Fruit fly (Drosophila melanogaster) whole organism, embryonic: ENCODE data around the gene CG13081.

Experiments used
- Adf1 ChIP-seq: fragments of 200-800 bp; sonication (Bioruptor generic); IDR thresholded peaks from 2 replicates; pipeline ENCODE4 v1.3.6; 2022; ENCODE audit warnings: missing biosample characterization, missing genetic modification characterization
- Antp ChIP-seq: fragments of 200-800 bp; sonication (Bioruptor generic); optimal IDR thresholded peaks from 3 replicates; lab custom pipeline; 2016; ENCODE audit warnings: missing biosample characterization, missing genetic modification characterization
- CG11696 ChIP-seq: fragments of 200-800 bp; sonication (Bioruptor generic); IDR thresholded peaks from 2 replicates; pipeline ENCODE4 v1.3.6; 2022; ENCODE audit warnings: missing biosample characterization, missing genetic modification characterization
- CG14050 ChIP-seq: fragments of 200-800 bp; sonication (Bioruptor generic); IDR thresholded peaks from 3 replicates; pipeline ENCODE4 v1.3.6; 2022; ENCODE audit warnings: missing biosample characterization, missing genetic modification characterization
- CG14441 ChIP-seq: fragments of 200-800 bp; sonication (Bioruptor generic); IDR thresholded peaks from 2 replicates; pipeline ENCODE4 v1.3.6; 2022; ENCODE audit warnings: missing biosample characterization, missing genetic modification characterization
- CG15011 ChIP-seq: fragments of 200-800 bp; sonication (Bioruptor generic); optimal IDR thresholded peaks from 3 replicates; lab custom pipeline; 2018; ENCODE audit warnings: missing biosample characterization, mild to moderate bottlenecking, missing genetic modification characterization
- CG16813 ChIP-seq: fragments of 200-800 bp; sonication (Bioruptor generic); IDR thresholded peaks from 3 replicates; pipeline ENCODE4 v1.3.6; 2022; ENCODE audit warnings: missing biosample characterization, missing genetic modification characterization; ENCODE audit not compliant: partially characterized antibody
- CG32767 ChIP-seq: fragments of 200-800 bp; sonication (Bioruptor generic); IDR thresholded peaks from 2 replicates; pipeline ENCODE4 v1.3.6; 2022; ENCODE audit warnings: missing biosample characterization, missing genetic modification characterization
- CG34224 ChIP-seq: fragments of 200-800 bp; sonication (Bioruptor generic); IDR thresholded peaks from 3 replicates; pipeline ENCODE4 v1.3.6; 2022; ENCODE audit warnings: missing biosample characterization, missing genetic modification characterization; ENCODE audit not compliant: partially characterized antibody
- CG4282 ChIP-seq: fragments of 200-800 bp; sonication (Bioruptor generic); optimal IDR thresholded peaks from 2 replicates; lab custom pipeline; 2016; ENCODE audit warnings: missing biosample characterization, missing genetic modification characterization
- CG6254 ChIP-seq: fragments of 200-800 bp; sonication (Bioruptor generic); optimal IDR thresholded peaks from 3 replicates; lab custom pipeline; 2017; ENCODE audit warnings: mild to moderate bottlenecking, missing biosample characterization, missing genetic modification reagents, missing genetic modification characterization
- CG6791 ChIP-seq: fragments of 200-800 bp; sonication (Bioruptor generic); IDR thresholded peaks from 3 replicates; pipeline ENCODE4 v1.3.6; 2022; ENCODE audit warnings: missing biosample characterization, missing genetic modification characterization; ENCODE audit not compliant: partially characterized antibody
- CG7987 ChIP-seq: fragments of 200-800 bp; sonication (Bioruptor generic); optimal IDR thresholded peaks from 2 replicates; lab custom pipeline; 2018; ENCODE audit warnings: missing biosample characterization, mild to moderate bottlenecking, missing genetic modification characterization, moderate library complexity
- CG8478 ChIP-seq: fragments of >200 bp; optimal IDR thresholded peaks from 2 replicates; lab custom pipeline; 2018
- CG8765 ChIP-seq: fragments of 200-800 bp; sonication (Bioruptor generic); IDR thresholded peaks from 2 replicates; pipeline ENCODE4 v1.3.6; 2022; ENCODE audit warnings: missing biosample characterization, missing genetic modification characterization
- CG9797 ChIP-seq: fragments of 200-800 bp; sonication (Bioruptor generic); optimal IDR thresholded peaks from 3 replicates; lab custom pipeline; 2018; ENCODE audit warnings: missing biosample characterization, mild to moderate bottlenecking, missing genetic modification characterization
- Drgx ChIP-seq: fragments of 200-800 bp; sonication (Bioruptor generic); IDR thresholded peaks from 2 replicates; pipeline ENCODE4 v1.3.6; 2022; ENCODE audit warnings: missing biosample characterization, missing genetic modification characterization
- Fer1 ChIP-seq: fragments of 200-800 bp; sonication (Bioruptor generic); optimal IDR thresholded peaks from 2 replicates; lab custom pipeline; 2017; ENCODE audit warnings: missing biosample characterization, mild to moderate bottlenecking, missing genetic modification characterization
- Fer3 ChIP-seq: fragments of 200-800 bp; sonication (Bioruptor generic); optimal IDR thresholded peaks from 2 replicates; lab custom pipeline; 2018; ENCODE audit warnings: missing biosample characterization, mild to moderate bottlenecking, missing genetic modification characterization, moderate library complexity
- Hmr ChIP-seq: fragments of 200-800 bp; sonication (Bioruptor generic); optimal IDR thresholded peaks from 3 replicates; lab custom pipeline; 2017; ENCODE audit warnings: mild to moderate bottlenecking, missing biosample characterization, missing genetic modification reagents, missing genetic modification characterization
- Hr39 ChIP-seq: fragments of >200 bp; optimal IDR thresholded peaks from 2 replicates; lab custom pipeline; 2017
- Jarid2 ChIP-seq: fragments of 200-800 bp; sonication (Bioruptor generic); optimal IDR thresholded peaks from 3 replicates; lab custom pipeline; 2017; ENCODE audit warnings: mild to moderate bottlenecking, missing biosample characterization, missing genetic modification reagents, missing genetic modification characterization
- MESR4 ChIP-seq: fragments of 200-800 bp; sonication (Bioruptor generic); optimal IDR thresholded peaks from 2 replicates; lab custom pipeline; 2018; ENCODE audit warnings: missing biosample characterization, mild to moderate bottlenecking, missing genetic modification characterization, moderate library complexity
- NC2β ChIP-seq: fragments of 200-800 bp; sonication (Bioruptor generic); optimal IDR thresholded peaks from 2 replicates; lab custom pipeline; 2016; ENCODE audit warnings: missing biosample characterization, missing genetic modification characterization
- Ptx1 ChIP-seq: fragments of 200-800 bp; sonication (Bioruptor generic); IDR thresholded peaks from 2 replicates; pipeline ENCODE4 v1.3.6; 2022; ENCODE audit warnings: missing biosample characterization, missing genetic modification characterization
- Sox102F ChIP-seq: fragments of 200-800 bp; sonication (Bioruptor generic); optimal IDR thresholded peaks from 2 replicates; lab custom pipeline; 2018; ENCODE audit warnings: missing biosample characterization, mild to moderate bottlenecking, missing genetic modification characterization, moderate library complexity
- Sry-δ ChIP-seq: fragments of 200-800 bp; sonication (Bioruptor generic); optimal IDR thresholded peaks from 2 replicates; lab custom pipeline; 2016; ENCODE audit warnings: missing biosample characterization, missing genetic modification characterization
- Trl ChIP-seq, 3 experiments: fragments of >200 bp in 2 of 3; fragments of 200-800 bp in 1 of 3; sonication (Bioruptor generic) in 1 of 3; optimal IDR thresholded peaks; 2 replicates in 1 of 3; 3 replicates in 2 of 3; lab custom pipeline; 2016 to 2017; ENCODE audit warnings: missing biosample characterization in 1 of 3, missing genetic modification characterization in 1 of 3
- ato ChIP-seq: fragments of 200-800 bp; sonication (Bioruptor generic); IDR thresholded peaks from 2 replicates; pipeline ENCODE4 v1.3.6; 2022; ENCODE audit warnings: missing biosample characterization, missing genetic modification characterization; ENCODE audit not compliant: partially characterized antibody
- cg ChIP-seq: fragments of 200-800 bp; sonication (Bioruptor generic); optimal IDR thresholded peaks from 3 replicates; lab custom pipeline; 2019; ENCODE audit warnings: missing biosample characterization, mild to moderate bottlenecking, missing genetic modification characterization, moderate library complexity
- chif ChIP-seq, 2 experiments: fragments of 200-800 bp; sonication (Bioruptor generic); optimal IDR thresholded peaks; 3 replicates each; lab custom pipeline; 2016; ENCODE audit warnings: missing biosample characterization in 2 of 2, missing genetic modification characterization in 2 of 2
- crp ChIP-seq, 2 experiments: fragments of 200-800 bp; sonication (Bioruptor generic); optimal IDR thresholded peaks; 2 replicates in 1 of 2; 3 replicates in 1 of 2; lab custom pipeline; 2017; ENCODE audit warnings: missing biosample characterization in 2 of 2, missing genetic modification characterization in 2 of 2, mild to moderate bottlenecking in 1 of 2, moderate library complexity in 1 of 2
- eve ChIP-seq, 2 experiments: fragments of >200 bp; optimal IDR thresholded peaks; 2 replicates each; lab custom pipeline; 2017; ENCODE audit warnings: missing biosample characterization in 2 of 2, missing genetic modification characterization in 2 of 2
- fu2 ChIP-seq: fragments of 200-800 bp; sonication (Bioruptor generic); optimal IDR thresholded peaks from 2 replicates; lab custom pipeline; 2016; ENCODE audit warnings: missing biosample characterization, missing genetic modification characterization
- gem ChIP-seq: fragments of 200-800 bp; sonication (Bioruptor generic); optimal IDR thresholded peaks from 2 replicates; lab custom pipeline; 2019; ENCODE audit warnings: missing biosample characterization, mild to moderate bottlenecking, missing genetic modification characterization, moderate library complexity
- hbn ChIP-seq: fragments of 200-800 bp; sonication (Bioruptor generic); IDR thresholded peaks from 2 replicates; pipeline ENCODE4 v1.3.6; 2022; ENCODE audit warnings: missing biosample characterization, missing genetic modification characterization; ENCODE audit not compliant: partially characterized antibody
- inv ChIP-seq: fragments of 200-800 bp; sonication (Bioruptor generic); IDR thresholded peaks from 2 replicates; pipeline ENCODE4 v1.3.6; 2022; ENCODE audit warnings: missing biosample characterization, missing genetic modification characterization; ENCODE audit not compliant: partially characterized antibody
- klu ChIP-seq: fragments of 200-800 bp; sonication (Bioruptor generic); IDR thresholded peaks from 2 replicates; pipeline ENCODE4 v1.3.6; 2022; ENCODE audit warnings: missing biosample characterization, missing genetic modification characterization
- knrl ChIP-seq: fragments of 200-800 bp; sonication (Bioruptor generic); IDR thresholded peaks from 3 replicates; pipeline ENCODE4 v1.3.6; 2022; ENCODE audit warnings: missing biosample characterization, missing genetic modification characterization; ENCODE audit not compliant: partially characterized antibody
- lilli ChIP-seq: fragments of 200-800 bp; sonication (Bioruptor generic); optimal IDR thresholded peaks from 3 replicates; lab custom pipeline; 2016; ENCODE audit warnings: missing biosample characterization, missing genetic modification characterization
- mirr ChIP-seq: fragments of 200-800 bp; sonication (Bioruptor generic); optimal IDR thresholded peaks from 3 replicates; lab custom pipeline; 2018; ENCODE audit warnings: missing biosample characterization, mild to moderate bottlenecking, missing genetic modification characterization
- nerfin-1 ChIP-seq: fragments of 200-800 bp; sonication (Bioruptor generic); optimal IDR thresholded peaks from 3 replicates; lab custom pipeline; 2019; ENCODE audit warnings: missing biosample characterization, mild to moderate bottlenecking, missing genetic modification characterization, moderate library complexity
- pho ChIP-seq: fragments of 200-800 bp; sonication (Bioruptor generic); optimal IDR thresholded peaks from 2 replicates; lab custom pipeline; 2016; ENCODE audit warnings: missing biosample characterization, missing genetic modification characterization
- phol ChIP-seq: fragments of 200-800 bp; sonication (Bioruptor generic); optimal IDR thresholded peaks from 3 replicates; lab custom pipeline; 2018; ENCODE audit warnings: missing biosample characterization, mild to moderate bottlenecking, missing genetic modification characterization, moderate library complexity
- psq ChIP-seq: fragments of 200-800 bp; sonication (Bioruptor generic); optimal IDR thresholded peaks from 2 replicates; lab custom pipeline; 2017; ENCODE audit warnings: missing biosample characterization, missing genetic modification characterization
- pum ChIP-seq: fragments of 200-800 bp; sonication (Bioruptor generic); optimal IDR thresholded peaks from 2 replicates; lab custom pipeline; 2016; ENCODE audit warnings: missing biosample characterization, missing genetic modification characterization
- tin ChIP-seq: fragments of 200-800 bp; sonication (Bioruptor generic); optimal IDR thresholded peaks from 3 replicates; lab custom pipeline; 2016; ENCODE audit warnings: missing biosample characterization, missing genetic modification characterization
- trem ChIP-seq: fragments of 200-800 bp; optimal IDR thresholded peaks from 3 replicates; lab custom pipeline; 2019; ENCODE audit warnings: missing biosample characterization, mild to moderate bottlenecking, missing genetic modification characterization, moderate library complexity
- ttk ChIP-seq: fragments of 200-800 bp; sonication (Bioruptor generic); IDR thresholded peaks from 2 replicates; pipeline ENCODE4 v2.1.2; 2022; ENCODE audit warnings: missing biosample characterization, missing genetic modification characterization

Gene CG13081

dm6 chr2L:19508361-19508918 lies 32.0 kb upstream of the CG13081 start, which contains the start of gene cyst (continued):
- peak; percentile 18; the same call in 1 of the 2 replicates for TF ChIP-seq CG8765 (GFP tag; lab: Robert Waterston, UW)
- no peak for TF ChIP-seq psq (GFP tag; lab: Kevin White, UChicago)
- TF ChIP-seq Drgx: no peak
- peak; percentile 43 for TF ChIP-seq pho
- peak; percentile 96 for TF ChIP-seq hbn (GFP tag; lab: Robert Waterston, UW)
- TF ChIP-seq lilli (GFP tag; lab: Kevin White, UChicago): peak; percentile 53
- TF ChIP-seq Hmr: peak; percentile 71
- TF ChIP-seq Ptx1 (GFP tag; lab: Robert Waterston, UW): peak; percentile 28; the same call in 1 of the 2 replicates
- TF ChIP-seq klu (GFP tag; lab: Robert Waterston, UW): peak; percentile 46; the same call in 1 of the 2 replicates
- no peak for TF ChIP-seq mirr (GFP tag; lab: Kevin White, UChicago)
- peak; percentile 13 for TF ChIP-seq NC2β
- TF ChIP-seq ato (GFP tag; lab: Robert Waterston, UW): peak; percentile 94
- peak; percentile 25 for TF ChIP-seq Fer1
- peak; percentile 26; the same call in 1 of the 2 replicates for TF ChIP-seq CG32767 (GFP tag; lab: Robert Waterston, UW)
- no peak for TF ChIP-seq CG15011 (GFP tag; lab: Kevin White, UChicago)
- peak; percentile 94 for TF ChIP-seq inv (GFP tag; lab: Robert Waterston, UW)
- TF ChIP-seq knrl (GFP tag; lab: Robert Waterston, UW): peak; percentile 97
- TF ChIP-seq Fer3: no peak
- TF ChIP-seq ttk (GFP tag; lab: Robert Waterston, UW): no peak
- TF ChIP-seq crp (GFP tag; optimal IDR thresholded peaks at IDR 0.05; lab: Kevin White, UChicago): peak in 1 of 2 experiments; percentile 55
- TF ChIP-seq CG14441 (GFP tag; lab: Robert Waterston, UW): no peak
- TF ChIP-seq CG6254 (GFP tag; lab: Kevin White, UChicago): no peak
- TF ChIP-seq CG16813 (GFP tag; lab: Robert Waterston, UW): peak; percentile 94
- TF ChIP-seq CG11696: no peak
- TF ChIP-seq CG8478 (lab: Kevin White, UChicago): peak; percentile 83
- peak; percentile 95 for TF ChIP-seq CG34224
- TF ChIP-seq CG4282 (GFP tag; lab: Kevin White, UChicago): peak; percentile 10
- TF ChIP-seq CG14050 (GFP tag; lab: Robert Waterston, UW): no peak
- TF ChIP-seq Adf1 (GFP tag; lab: Robert Waterston, UW): peak; percentile 23; the same call in 1 of the 2 replicates
- TF ChIP-seq eve (GFP tag; optimal IDR thresholded peaks at IDR 0.05; lab: Kevin White, UChicago): no peak
- no peak for TF ChIP-seq chif (GFP tag; optimal IDR thresholded peaks at IDR 0.05; lab: Kevin White, UChicago)
- no peak for TF ChIP-seq Jarid2 (GFP tag; lab: Kevin White, UChicago)
- peak; percentile 93 for TF ChIP-seq Sry-δ (GFP tag; lab: Kevin White, UChicago)
- no peak for TF ChIP-seq gem
- TF ChIP-seq Antp (GFP tag; lab: Kevin White, UChicago): peak; percentile 64
- no peak for TF ChIP-seq Hr39
- TF ChIP-seq CG9797: peak; percentile 93
- no peak for TF ChIP-seq CG7987
- peak; percentile 64 for TF ChIP-seq nerfin-1 (tag; lab: Kevin White, UChicago)
- peak; percentile 30 for TF ChIP-seq tin
- no peak for TF ChIP-seq pum
- TF ChIP-seq CG6791: peak; percentile 97
- no peak for TF ChIP-seq fu2 (GFP tag; lab: Kevin White, UChicago)
- TF ChIP-seq Trl (optimal IDR thresholded peaks at IDR 0.05; lab: Kevin White, UChicago): no peak
- TF ChIP-seq Trl (GFP tag; optimal IDR thresholded peaks at IDR 0.05; lab: Kevin White, UChicago): peak; percentile 60
- TF ChIP-seq cg (GFP tag; lab: Kevin White, UChicago): peak; percentile 91
- no peak for TF ChIP-seq Sox102F (GFP tag; lab: Kevin White, UChicago)
- peak; percentile 82 for TF ChIP-seq MESR4
- peak; percentile 72 for TF ChIP-seq trem
- peak; percentile 51 for TF ChIP-seq phol (tag; lab: Kevin White, UChicago)
